Worm (Caenorhabditis elegans) whole organism, L4 larva: Measurements from ENCODE around the gene T27A1.2.

Experiments used
- fkh-10 ChIP-seq: fragments of 150-350 bp; optimal IDR thresholded peaks from 2 replicates; lab custom pipeline; 2014; ENCODE audit warnings: missing biosample characterization, missing genetic modification reagents, missing genetic modification characterization
- gei-8 ChIP-seq: fragments of 200-800 bp; sonication (Bioruptor generic); optimal IDR thresholded peaks from 2 replicates; lab custom pipeline; 2018; ENCODE audit warnings: mild to moderate bottlenecking, missing genetic modification characterization, missing compliant biosample characterization
- jun-1 ChIP-seq: fragments of 150-350 bp; optimal IDR thresholded peaks from 2 replicates; lab custom pipeline; 2014; ENCODE audit warnings: missing biosample characterization, missing genetic modification reagents, missing genetic modification characterization
- nhr-237 ChIP-seq: sonication (generic microtip); optimal IDR thresholded peaks from 2 replicates; lab custom pipeline; 2017; ENCODE audit warnings: missing biosample characterization, missing genetic modification characterization
- nhr-28 ChIP-seq: fragments of 150-350 bp; optimal IDR thresholded peaks from 2 replicates; lab custom pipeline; 2014; ENCODE audit warnings: missing biosample characterization, missing genetic modification characterization
- pha-4 ChIP-seq, 2 experiments: fragments of 150-350 bp in 1 of 2; fragments of 200-800 bp in 1 of 2; sonication (Bioruptor generic) in 1 of 2; IDR thresholded peaks in 1 of 2; optimal IDR thresholded peaks in 1 of 2; 2 replicates each; pipeline versions ENCODE4 v1.3.6 to Lab custom; 2014 to 2022; ENCODE audit warnings: missing genetic modification characterization in 2 of 2, missing genetic modification reagents in 2 of 2, missing biosample characterization in 1 of 2, missing compliant biosample characterization in 1 of 2

DNA sequence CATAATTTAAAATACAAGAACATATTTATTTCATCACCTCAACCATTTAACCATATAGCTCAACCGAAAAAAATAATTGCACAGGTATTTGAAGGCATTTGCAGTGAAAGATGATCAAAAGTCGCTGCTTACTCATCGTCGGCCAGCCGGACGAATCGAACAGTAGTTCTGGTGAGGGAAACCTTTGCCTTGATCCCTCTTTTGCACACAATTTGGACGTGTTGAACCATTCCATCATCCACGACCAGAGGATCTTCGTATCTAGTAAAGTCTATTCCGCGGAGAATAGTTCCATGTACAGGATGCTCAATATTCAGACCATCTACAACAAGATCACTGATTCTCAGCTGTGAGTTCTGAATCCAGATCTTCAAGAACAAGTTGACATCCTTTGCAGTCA lies 45.3 kb upstream of the T27A1.2 start:
- TF ChIP-seq gei-8 (GFP tag; lab: Kevin White, UChicago) (no peak), jun-1 (tag; lab: Kevin White, UChicago) (no peak), nhr-28 (tag; lab: Kevin White, UChicago) (no peak), fkh-10 (GFP tag; lab: Kevin White, UChicago) (no peak), nhr-237 (tag; lab: Kevin White, UChicago) (no peak), pha-4 (GFP tag; IDR thresholded peaks at IDR 0.05; lab: Robert Waterston, UW) (no peak), pha-4 (tag; optimal IDR thresholded peaks at IDR 0.05; lab: Kevin White, UChicago) (no peak)
